Fruit fly (Drosophila melanogaster) whole organism, embryonic: ENCODE results near the gene CG4537.

ENCODE experiments used
- Adf1 ChIP-seq: fragments of 200-800 bp; sonication (Bioruptor generic); IDR thresholded peaks from 2 replicates; pipeline ENCODE4 v1.3.6; 2022; ENCODE audit warnings: missing biosample characterization, missing genetic modification characterization
- Aef1 ChIP-seq: fragments of 200-800 bp; sonication (Bioruptor generic); IDR thresholded peaks from 3 replicates; pipeline ENCODE4 v1.3.6; 2022; ENCODE audit warnings: missing biosample characterization, missing genetic modification characterization
- Atf-2 ChIP-seq: fragments of 200-800 bp; sonication (Bioruptor generic); optimal IDR thresholded peaks from 2 replicates; lab custom pipeline; 2016; ENCODE audit warnings: missing biosample characterization, missing genetic modification characterization
- CG10565 ChIP-seq: fragments of 200-800 bp; sonication (Bioruptor generic); optimal IDR thresholded peaks from 3 replicates; lab custom pipeline; 2016; ENCODE audit warnings: missing biosample characterization, mild to moderate bottlenecking, missing genetic modification characterization
- CG11560 ChIP-seq: fragments of 200-800 bp; sonication (Bioruptor generic); IDR thresholded peaks from 3 replicates; pipeline ENCODE4 v1.3.6; 2022; ENCODE audit warnings: missing biosample characterization, missing genetic modification characterization
- CG14860 ChIP-seq: fragments of 200-800 bp; sonication (Bioruptor generic); IDR thresholded peaks from 3 replicates; pipeline ENCODE4 v1.3.6; 2022; ENCODE audit warnings: missing biosample characterization, missing genetic modification characterization; ENCODE audit not compliant: partially characterized antibody
- CG18599 ChIP-seq: fragments of 200-800 bp; sonication (Bioruptor generic); optimal IDR thresholded peaks from 3 replicates; lab custom pipeline; 2017; ENCODE audit warnings: missing biosample characterization, missing genetic modification characterization, mild to moderate bottlenecking, moderate library complexity, missing genetic modification reagents
- CG31224 ChIP-seq: fragments of 200-800 bp; sonication (Bioruptor generic); IDR thresholded peaks from 2 replicates; pipeline ENCODE4 v1.3.6; 2022; ENCODE audit warnings: missing biosample characterization, missing genetic modification characterization
- CG3163 ChIP-seq: fragments of 200-800 bp; sonication (Bioruptor generic); optimal IDR thresholded peaks from 3 replicates; lab custom pipeline; 2016; ENCODE audit warnings: missing biosample characterization, missing genetic modification characterization
- CG32772 ChIP-seq: fragments of 200-800 bp; sonication (Bioruptor generic); IDR thresholded peaks from 2 replicates; pipeline ENCODE4 v1.3.6; 2022; ENCODE audit warnings: missing biosample characterization, missing genetic modification characterization
- CG3281 ChIP-seq: fragments of 200-800 bp; sonication (Bioruptor generic); optimal IDR thresholded peaks from 3 replicates; lab custom pipeline; 2017; ENCODE audit warnings: missing biosample characterization, mild to moderate bottlenecking, missing genetic modification characterization
- CG3838 ChIP-seq: fragments of 200-800 bp; sonication (Bioruptor generic); optimal IDR thresholded peaks from 3 replicates; lab custom pipeline; 2016; ENCODE audit warnings: missing biosample characterization, missing genetic modification characterization
- CG5180 ChIP-seq: fragments of 200-800 bp; sonication (Bioruptor generic); optimal IDR thresholded peaks from 3 replicates; lab custom pipeline; 2017; ENCODE audit warnings: missing biosample characterization, missing genetic modification characterization, mild to moderate bottlenecking, moderate library complexity, missing genetic modification reagents
- CG6683 ChIP-seq: fragments of 200-800 bp; sonication (Bioruptor generic); optimal IDR thresholded peaks from 2 replicates; lab custom pipeline; 2017; ENCODE audit warnings: missing biosample characterization, mild to moderate bottlenecking, missing genetic modification characterization, missing genetic modification reagents
- CG7271 ChIP-seq: fragments of 200-800 bp; sonication (Bioruptor generic); optimal IDR thresholded peaks from 2 replicates; lab custom pipeline; 2018; ENCODE audit warnings: missing biosample characterization, mild to moderate bottlenecking, missing genetic modification characterization, moderate library complexity
- CG7928 ChIP-seq: fragments of 200-800 bp; sonication (Bioruptor generic); optimal IDR thresholded peaks from 2 replicates; lab custom pipeline; 2017; ENCODE audit warnings: missing biosample characterization, mild to moderate bottlenecking, missing genetic modification characterization
- CG7987 ChIP-seq: fragments of 200-800 bp; sonication (Bioruptor generic); optimal IDR thresholded peaks from 2 replicates; lab custom pipeline; 2018; ENCODE audit warnings: missing biosample characterization, mild to moderate bottlenecking, missing genetic modification characterization, moderate library complexity
- CrebB ChIP-seq: fragments of 200-800 bp; sonication (Bioruptor generic); optimal IDR thresholded peaks from 3 replicates; lab custom pipeline; 2018; ENCODE audit warnings: missing biosample characterization, mild to moderate bottlenecking, missing genetic modification characterization
- Dad ChIP-seq: fragments of 200-800 bp; sonication (Bioruptor generic); optimal IDR thresholded peaks from 3 replicates; lab custom pipeline; 2016; ENCODE audit warnings: missing biosample characterization, missing genetic modification characterization
- Dip2 ChIP-seq: fragments of 200-800 bp; sonication (Bioruptor generic); IDR thresholded peaks from 2 replicates; pipeline ENCODE4 v1.3.6; 2022; ENCODE audit warnings: missing biosample characterization, missing genetic modification characterization
- Hey ChIP-seq: fragments of 200-800 bp; sonication (Bioruptor generic); optimal IDR thresholded peaks from 3 replicates; lab custom pipeline; 2018; ENCODE audit warnings: missing biosample characterization, mild to moderate bottlenecking, missing genetic modification characterization
- HmgD ChIP-seq: fragments of 200-800 bp; sonication (Bioruptor generic); optimal IDR thresholded peaks from 3 replicates; lab custom pipeline; 2016; ENCODE audit warnings: missing biosample characterization, missing genetic modification characterization
- HmgZ ChIP-seq: fragments of 200-800 bp; sonication (Bioruptor generic); optimal IDR thresholded peaks from 2 replicates; lab custom pipeline; 2018; ENCODE audit warnings: missing biosample characterization, mild to moderate bottlenecking, missing genetic modification characterization
- Hr39 ChIP-seq: fragments of >200 bp; optimal IDR thresholded peaks from 2 replicates; lab custom pipeline; 2017
- Lpt ChIP-seq: fragments of >200 bp; optimal IDR thresholded peaks from 2 replicates; lab custom pipeline; 2018; ENCODE audit warnings: missing biosample characterization, missing genetic modification characterization
- MTF-1 ChIP-seq: fragments of 200-800 bp; sonication (Bioruptor generic); optimal IDR thresholded peaks from 2 replicates; lab custom pipeline; 2018; ENCODE audit warnings: missing biosample characterization, mild to moderate bottlenecking, missing genetic modification characterization, borderline replicate concordance
- PHDP ChIP-seq: fragments of 200-800 bp; sonication (Bioruptor generic); optimal IDR thresholded peaks from 3 replicates; lab custom pipeline; 2018; ENCODE audit warnings: missing biosample characterization, mild to moderate bottlenecking, missing genetic modification characterization, moderate library complexity
- Sin3A ChIP-seq: fragments of >200 bp; optimal IDR thresholded peaks from 2 replicates; lab custom pipeline; 2018
- Sox102F ChIP-seq: fragments of 200-800 bp; sonication (Bioruptor generic); optimal IDR thresholded peaks from 2 replicates; lab custom pipeline; 2018; ENCODE audit warnings: missing biosample characterization, mild to moderate bottlenecking, missing genetic modification characterization, moderate library complexity
- Spps ChIP-seq: fragments of 200-800 bp; sonication (Bioruptor generic); optimal IDR thresholded peaks from 2 replicates; lab custom pipeline; 2018; ENCODE audit warnings: missing biosample characterization, mild to moderate bottlenecking, missing genetic modification characterization
- Taf1 ChIP-seq: fragments of 200-800 bp; sonication (Bioruptor generic); IDR thresholded peaks from 2 replicates; pipeline ENCODE4 v1.3.6; 2022; ENCODE audit warnings: missing biosample characterization, missing genetic modification characterization
- YL-1 ChIP-seq: fragments of 200-800 bp; sonication (Bioruptor generic); optimal IDR thresholded peaks from 3 replicates; lab custom pipeline; 2017; ENCODE audit warnings: missing biosample characterization, mild to moderate bottlenecking, missing genetic modification characterization
- ab ChIP-seq: fragments of 200-800 bp; sonication (Bioruptor generic); optimal IDR thresholded peaks from 2 replicates; lab custom pipeline; 2016; ENCODE audit warnings: missing biosample characterization, missing genetic modification characterization
- ac ChIP-seq: fragments of 200-800 bp; sonication (Bioruptor generic); optimal IDR thresholded peaks from 3 replicates; lab custom pipeline; 2017; ENCODE audit warnings: missing biosample characterization, mild to moderate bottlenecking, missing genetic modification characterization
- amos ChIP-seq: fragments of 200-800 bp; sonication (Bioruptor generic); IDR thresholded peaks from 2 replicates; pipeline ENCODE4 v1.3.6; 2022; ENCODE audit warnings: missing biosample characterization, missing genetic modification characterization; ENCODE audit not compliant: partially characterized antibody
- bigmax ChIP-seq: fragments of 200-800 bp; sonication (Bioruptor generic); optimal IDR thresholded peaks from 2 replicates; lab custom pipeline; 2018; ENCODE audit warnings: missing biosample characterization, mild to moderate bottlenecking, missing genetic modification characterization
- bowl ChIP-seq: fragments of 200-800 bp; sonication (Bioruptor generic); IDR thresholded peaks from 2 replicates; pipeline ENCODE4 v1.3.6; 2022; ENCODE audit warnings: missing biosample characterization, missing genetic modification characterization
- cato ChIP-seq: fragments of 200-800 bp; sonication (Bioruptor generic); optimal IDR thresholded peaks from 2 replicates; lab custom pipeline; 2016; ENCODE audit warnings: missing biosample characterization, missing genetic modification characterization, borderline replicate concordance
- dysf ChIP-seq: fragments of 200-800 bp; sonication (Bioruptor generic); IDR thresholded peaks from 3 replicates; pipeline ENCODE4 v1.3.6; 2022; ENCODE audit warnings: missing biosample characterization, missing genetic modification characterization
- fd96Cb ChIP-seq: fragments of 200-800 bp; sonication (Bioruptor generic); optimal IDR thresholded peaks from 2 replicates; lab custom pipeline; 2018; ENCODE audit warnings: missing biosample characterization, mild to moderate bottlenecking, missing genetic modification characterization, moderate library complexity
- mam ChIP-seq: fragments of 200-800 bp; sonication (Bioruptor generic); optimal IDR thresholded peaks from 3 replicates; lab custom pipeline; 2016; ENCODE audit warnings: missing biosample characterization, missing genetic modification characterization
- onecut ChIP-seq: fragments of 200-800 bp; sonication (Bioruptor generic); IDR thresholded peaks from 2 replicates; pipeline ENCODE4 v1.3.6; 2022; ENCODE audit warnings: missing biosample characterization, missing genetic modification characterization
- pb ChIP-seq: fragments of 200-800 bp; sonication (Bioruptor generic); optimal IDR thresholded peaks from 3 replicates; lab custom pipeline; 2016; ENCODE audit warnings: missing biosample characterization, missing genetic modification characterization
- schlank ChIP-seq: fragments of 200-800 bp; sonication (Bioruptor generic); optimal IDR thresholded peaks from 2 replicates; lab custom pipeline; 2018; ENCODE audit warnings: missing biosample characterization, mild to moderate bottlenecking, missing genetic modification characterization
- sens-2 ChIP-seq: fragments of 200-800 bp; sonication (Bioruptor generic); IDR thresholded peaks from 2 replicates; pipeline ENCODE4 v1.3.6; 2022; ENCODE audit warnings: missing biosample characterization, missing genetic modification characterization
- shn ChIP-seq: fragments of 200-800 bp; sonication (Bioruptor generic); optimal IDR thresholded peaks from 3 replicates; lab custom pipeline; 2016; ENCODE audit warnings: missing biosample characterization, missing genetic modification characterization
- ssp ChIP-seq: fragments of 200-800 bp; sonication (Bioruptor generic); IDR thresholded peaks from 2 replicates; pipeline ENCODE4 v1.3.6; 2022; ENCODE audit warnings: missing biosample characterization, missing genetic modification characterization
- tll ChIP-seq, 2 experiments: fragments of 200-800 bp in 1 of 2; fragments of >200 bp in 1 of 2; sonication (Bioruptor generic) in 1 of 2; optimal IDR thresholded peaks; 2 replicates each; lab custom pipeline; 2017 to 2019; ENCODE audit warnings: missing biosample characterization in 2 of 2, missing genetic modification characterization in 2 of 2, mild to moderate bottlenecking in 1 of 2, moderate library complexity in 1 of 2
- trh ChIP-seq: fragments of 200-800 bp; sonication (Bioruptor generic); optimal IDR thresholded peaks from 2 replicates; lab custom pipeline; 2016; ENCODE audit warnings: missing biosample characterization, missing genetic modification characterization
- vnd ChIP-seq: fragments of 200-800 bp; sonication (Bioruptor generic); IDR thresholded peaks from 3 replicates; pipeline ENCODE4 v1.3.6; 2022; ENCODE audit warnings: missing biosample characterization, missing genetic modification characterization; ENCODE audit not compliant: partially characterized antibody
- vvl ChIP-seq: fragments of 200-800 bp; sonication (Bioruptor generic); IDR thresholded peaks from 2 replicates; pipeline ENCODE4 v1.3.6; 2022; ENCODE audit warnings: missing biosample characterization, missing genetic modification characterization
- wor ChIP-seq: fragments of 200-800 bp; sonication (Bioruptor generic); IDR thresholded peaks from 2 replicates; pipeline ENCODE4 v1.3.6; 2022; ENCODE audit warnings: missing biosample characterization, missing genetic modification characterization

CG4537 gene

dm6 chr2L:9908468-9908967 is 17.8 kb downstream of the CG4537 start, which contains the start of gene CG13124 (continued):
- TF ChIP-seq bowl (GFP tag; lab: Robert Waterston, UW) (no peak), CG5180 (no peak), vvl (GFP tag; lab: Robert Waterston, UW) (no peak; the same call in none of the 2 replicates), bigmax (GFP tag; lab: Kevin White, UChicago) (no peak), schlank (tag; lab: Kevin White, UChicago) (no peak), onecut (no peak), HmgZ (peak; percentile 0), CG11560 (tag; lab: Robert Waterston, UW) (no peak), vnd (GFP tag; lab: Robert Waterston, UW) (no peak), Spps (tag; lab: Kevin White, UChicago) (no peak), Adf1 (GFP tag; lab: Robert Waterston, UW) (peak; percentile 42; the same call in 1 of the 2 replicates), CG7928 (no peak), CG6683 (no peak), Hr39 (lab: Kevin White, UChicago) (no peak), Dip2 (GFP tag; lab: Robert Waterston, UW) (no peak), Atf-2 (GFP tag; lab: Kevin White, UChicago) (no peak), sens-2 (GFP tag; lab: Robert Waterston, UW) (0 out of 2 replicates have a peak, but pooled peaks have one; percentile 10), Sin3A (lab: Kevin White, UChicago) (no peak), pb (no peak), YL-1 (GFP tag; lab: Kevin White, UChicago) (no peak), ab (GFP tag; lab: Kevin White, UChicago) (no peak), CG14860 (GFP tag; lab: Robert Waterston, UW) (no peak), HmgD (GFP tag; lab: Kevin White, UChicago) (no peak), shn (no peak), CG31224 (GFP tag; lab: Robert Waterston, UW) (no peak), mam (GFP tag; lab: Kevin White, UChicago) (peak; percentile 8), PHDP (tag; lab: Kevin White, UChicago) (peak; percentile 50), wor (GFP tag; lab: Robert Waterston, UW) (no peak), CG7271 (tag; lab: Kevin White, UChicago) (no peak), MTF-1 (GFP tag; lab: Kevin White, UChicago) (no peak), Hey (tag; lab: Kevin White, UChicago) (no peak), Aef1 (no peak), fd96Cb (tag; lab: Kevin White, UChicago) (no peak), CG3163 (GFP tag; lab: Kevin White, UChicago) (peak; percentile 86), Sox102F (GFP tag; lab: Kevin White, UChicago) (peak; percentile 4), dysf (GFP tag; lab: Robert Waterston, UW) (peak; percentile 43; the same call in 2 of the 3 replicates), Dad (GFP tag; lab: Kevin White, UChicago) (no peak), trh (GFP tag; lab: Kevin White, UChicago) (no peak), CG18599 (peak; percentile 43), Taf1 (GFP tag; lab: Robert Waterston, UW) (no peak), CG10565 (GFP tag; lab: Kevin White, UChicago) (no peak), amos (no peak), CrebB (peak; percentile 44), tll (GFP tag; optimal IDR thresholded peaks at IDR 0.05; lab: Kevin White, UChicago) (no peak), CG7987 (no peak), ac (GFP tag; lab: Kevin White, UChicago) (no peak), CG3281 (GFP tag; lab: Kevin White, UChicago) (peak; percentile 13), cato (GFP tag; lab: Kevin White, UChicago) (no peak), CG32772 (GFP tag; lab: Robert Waterston, UW) (no peak), ssp (no peak), CG3838 (GFP tag; lab: Kevin White, UChicago) (no peak), Lpt (no peak)
